Worm (Caenorhabditis elegans) whole organism, mixed stage, embryonic: ENCODE data around the gene B0304.2.
A peak's percentile ranks its signal among the peaks of the same experiment; 100 is the strongest.

Source experiments
- M03D4.4 ChIP-seq: sonication (generic microtip); optimal IDR thresholded peaks from 2 replicates; lab custom pipeline; 2017; ENCODE audit warnings: mild to moderate bottlenecking, missing genetic modification characterization, missing compliant biosample characterization
- bed-3 ChIP-seq: fragments of 200-800 bp; sonication (Bioruptor generic); optimal IDR thresholded peaks from 3 replicates; lab custom pipeline; 2018; ENCODE audit warnings: mild to moderate bottlenecking, missing genetic modification characterization, moderate library complexity, missing compliant biosample characterization
- blmp-1 ChIP-seq: fragments of 150-350 bp; optimal IDR thresholded peaks from 2 replicates; lab custom pipeline; 2014; ENCODE audit warnings: missing biosample characterization, missing genetic modification characterization
- ceh-39 ChIP-seq: fragments of 150-350 bp; optimal IDR thresholded peaks from 2 replicates; lab custom pipeline; 2014; ENCODE audit warnings: missing biosample characterization, missing genetic modification characterization
- ceh-43 ChIP-seq: fragments of 200-800 bp; sonication (Bioruptor generic); optimal IDR thresholded peaks from 2 replicates; lab custom pipeline; 2018; ENCODE audit warnings: mild to moderate bottlenecking, missing genetic modification characterization, moderate library complexity, missing compliant biosample characterization
- ceh-83 ChIP-seq: fragments of 200-800 bp; sonication (Bioruptor generic); optimal IDR thresholded peaks from 2 replicates; lab custom pipeline; 2018; ENCODE audit warnings: mild to moderate bottlenecking, missing genetic modification characterization, missing compliant biosample characterization
- ces-1 ChIP-seq: fragments of 150-350 bp; optimal IDR thresholded peaks from 2 replicates; lab custom pipeline; 2014; ENCODE audit warnings: missing biosample characterization, missing genetic modification reagents, missing genetic modification characterization
- cnd-1 ChIP-seq: fragments of 200-800 bp; sonication (Bioruptor generic); optimal IDR thresholded peaks from 2 replicates; lab custom pipeline; 2018; ENCODE audit warnings: mild to moderate bottlenecking, missing genetic modification characterization, missing compliant biosample characterization
- drap-1 ChIP-seq: fragments of 200-800 bp; sonication (Bioruptor generic); optimal IDR thresholded peaks from 3 replicates; lab custom pipeline; 2018; ENCODE audit warnings: mild to moderate bottlenecking, missing genetic modification characterization, missing compliant biosample characterization
- elt-3 ChIP-seq: fragments of 150-350 bp; optimal IDR thresholded peaks from 2 replicates; lab custom pipeline; 2014; ENCODE audit warnings: missing biosample characterization, missing genetic modification characterization
- flh-1 ChIP-seq: fragments of 200-800 bp; sonication (Bioruptor generic); optimal IDR thresholded peaks from 2 replicates; lab custom pipeline; 2018; ENCODE audit warnings: mild to moderate bottlenecking, missing genetic modification characterization, moderate library complexity, missing compliant biosample characterization
- ham-2 ChIP-seq: fragments of 200-800 bp; sonication (Bioruptor generic); optimal IDR thresholded peaks from 2 replicates; lab custom pipeline; 2018; ENCODE audit warnings: mild to moderate bottlenecking, missing genetic modification characterization, missing compliant biosample characterization
- hlh-1 ChIP-seq: fragments of 150-350 bp; optimal IDR thresholded peaks from 2 replicates; lab custom pipeline; 2014; ENCODE audit warnings: missing biosample characterization, missing genetic modification reagents, missing genetic modification characterization
- lin-13 ChIP-seq: fragments of 150-350 bp; optimal IDR thresholded peaks from 2 replicates; lab custom pipeline; 2014; ENCODE audit warnings: missing biosample characterization, missing genetic modification characterization
- lin-32 ChIP-seq: fragments of 200-800 bp; sonication (Bioruptor generic); optimal IDR thresholded peaks from 2 replicates; lab custom pipeline; 2018; ENCODE audit warnings: mild to moderate bottlenecking, missing genetic modification characterization, missing compliant biosample characterization
- lsy-2 ChIP-seq: fragments of 150-350 bp; optimal IDR thresholded peaks from 2 replicates; lab custom pipeline; 2014; ENCODE audit warnings: missing biosample characterization, missing genetic modification characterization
- mab-5 ChIP-seq: fragments of 150-350 bp; optimal IDR thresholded peaks from 2 replicates; lab custom pipeline; 2014; ENCODE audit warnings: missing biosample characterization, missing genetic modification characterization
- mep-1 ChIP-seq: fragments of 150-350 bp; optimal IDR thresholded peaks from 2 replicates; lab custom pipeline; 2017; ENCODE audit warnings: missing biosample characterization, missing genetic modification reagents, missing genetic modification characterization, inconsistent platforms
- nhr-2 ChIP-seq: fragments of 150-350 bp; optimal IDR thresholded peaks from 2 replicates; lab custom pipeline; 2014; ENCODE audit warnings: missing biosample characterization, missing genetic modification characterization
- nhr-237 ChIP-seq: fragments of 150-350 bp; optimal IDR thresholded peaks from 2 replicates; lab custom pipeline; 2014; ENCODE audit warnings: missing biosample characterization, missing genetic modification characterization
- nhr-28 ChIP-seq: fragments of 150-350 bp; optimal IDR thresholded peaks from 2 replicates; lab custom pipeline; 2014; ENCODE audit warnings: missing biosample characterization, missing genetic modification characterization
- nhr-76 ChIP-seq: sonication (generic microtip); optimal IDR thresholded peaks from 2 replicates; lab custom pipeline; 2017; ENCODE audit warnings: missing biosample characterization, missing genetic modification characterization
- pha-4 ChIP-seq: fragments of 150-350 bp; optimal IDR thresholded peaks from 2 replicates; lab custom pipeline; 2018; ENCODE audit warnings: missing biosample characterization, missing genetic modification reagents, missing genetic modification characterization
- sem-2 ChIP-seq: fragments of 200-800 bp; sonication (Bioruptor generic); optimal IDR thresholded peaks from 2 replicates; lab custom pipeline; 2018; ENCODE audit warnings: mild to moderate bottlenecking, missing genetic modification characterization, missing compliant biosample characterization
- snpc-4 ChIP-seq: fragments of 150-350 bp; optimal IDR thresholded peaks from 2 replicates; lab custom pipeline; 2014; ENCODE audit warnings: missing biosample characterization, missing genetic modification characterization
- sptf-1 ChIP-seq: sonication (generic microtip); optimal IDR thresholded peaks from 2 replicates; lab custom pipeline; 2017; ENCODE audit warnings: mild to moderate bottlenecking, missing genetic modification characterization, moderate library complexity, missing compliant biosample characterization
- tbx-8 ChIP-seq: fragments of 200-800 bp; sonication (Bioruptor generic); optimal IDR thresholded peaks from 2 replicates; lab custom pipeline; 2018; ENCODE audit warnings: mild to moderate bottlenecking, missing genetic modification characterization, moderate library complexity, missing compliant biosample characterization
- unc-120 ChIP-seq: sonication (generic microtip); optimal IDR thresholded peaks from 2 replicates; lab custom pipeline; 2017; ENCODE audit warnings: missing genetic modification characterization, missing compliant biosample characterization; ENCODE audit not compliant: poor library complexity, severe bottlenecking
- unc-39 ChIP-seq: fragments of 150-350 bp; optimal IDR thresholded peaks from 2 replicates; lab custom pipeline; 2014; ENCODE audit warnings: missing biosample characterization, missing genetic modification characterization
- unc-62 ChIP-seq: fragments of 150-350 bp; optimal IDR thresholded peaks from 2 replicates; lab custom pipeline; 2014; ENCODE audit warnings: missing biosample characterization, missing genetic modification reagents, missing genetic modification characterization
- zip-8 ChIP-seq: fragments of 150-350 bp; optimal IDR thresholded peaks from 2 replicates; lab custom pipeline; 2014; ENCODE audit warnings: missing biosample characterization, missing genetic modification characterization
- ztf-11 ChIP-seq: fragments of 150-350 bp; optimal IDR thresholded peaks from 2 replicates; lab custom pipeline; 2014; ENCODE audit warnings: missing biosample characterization, missing genetic modification characterization

B0304.2 gene

DNA sequence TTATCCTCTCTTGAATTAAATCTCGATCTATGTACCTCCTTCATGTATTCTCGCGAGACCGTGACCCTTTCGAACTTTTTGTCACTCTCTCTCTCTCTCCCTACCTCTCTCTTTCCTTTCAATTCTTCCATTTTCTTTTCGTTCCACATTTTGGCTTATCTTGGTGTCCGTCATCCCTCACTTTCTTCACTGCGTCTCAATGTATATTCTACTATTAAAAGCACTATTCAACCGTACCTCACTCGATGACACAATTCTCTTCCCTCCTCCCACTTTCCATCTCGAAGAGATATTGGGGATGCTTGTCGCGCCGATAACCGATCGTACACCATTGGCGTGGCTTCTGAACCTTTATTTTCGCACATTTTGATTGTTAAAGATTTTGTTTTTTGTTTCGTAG, 12.7 kb upstream of the B0304.2 start:
- TF ChIP-seq tbx-8 (GFP tag; lab: Kevin White, UChicago) (no peak), lsy-2 (no peak), hlh-1 (tag; lab: Kevin White, UChicago) (no peak), blmp-1 (tag; lab: Kevin White, UChicago) (peak; percentile 66), zip-8 (tag; lab: Kevin White, UChicago) (no peak), sptf-1 (no peak), lin-32 (GFP tag; lab: Kevin White, UChicago) (no peak)

DNA sequence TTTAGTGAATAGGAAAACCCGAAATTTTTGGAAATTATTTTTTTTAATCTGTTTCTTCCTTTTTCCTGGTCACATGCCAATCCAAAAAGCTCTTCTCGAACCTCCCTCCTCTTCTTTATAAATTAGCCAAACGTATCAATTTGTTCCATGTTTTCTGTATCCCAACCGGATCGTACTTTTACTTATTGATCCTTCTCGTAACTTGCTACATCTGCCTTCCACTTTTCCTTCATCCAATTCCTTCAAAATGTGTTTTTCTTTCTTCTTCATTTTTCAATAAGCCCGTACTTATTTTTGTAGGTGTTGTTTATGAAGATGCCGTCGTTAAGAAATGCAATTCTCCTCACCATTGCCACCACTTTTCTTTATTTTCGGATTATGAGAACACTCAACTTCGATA, 11.5 kb upstream of the B0304.2 start, which contains the start of gene cyp-23A1:
cyp-23A1 (plus strand) TSS at position 301 of the 400 bp plus-strand sequence.
- no peak for TF ChIP-seq mab-5 (tag; lab: Kevin White, UChicago)
- no peak for TF ChIP-seq nhr-237
- no peak for TF ChIP-seq unc-39 (tag; lab: Kevin White, UChicago)
- TF ChIP-seq ces-1 (GFP tag; lab: Kevin White, UChicago): no peak
- TF ChIP-seq ham-2 (GFP tag; lab: Kevin White, UChicago): no peak
- no peak for TF ChIP-seq bed-3
- TF ChIP-seq lin-32 (GFP tag; lab: Kevin White, UChicago): no peak
- TF ChIP-seq M03D4.4 (tag; lab: Kevin White, UChicago): no peak
- TF ChIP-seq lin-13 (tag; lab: Kevin White, UChicago): no peak
- TF ChIP-seq ztf-11 (tag; lab: Kevin White, UChicago): no peak
- no peak for TF ChIP-seq tbx-8 (GFP tag; lab: Kevin White, UChicago)
- TF ChIP-seq, all 35 proteins: peak for 0

DNA sequence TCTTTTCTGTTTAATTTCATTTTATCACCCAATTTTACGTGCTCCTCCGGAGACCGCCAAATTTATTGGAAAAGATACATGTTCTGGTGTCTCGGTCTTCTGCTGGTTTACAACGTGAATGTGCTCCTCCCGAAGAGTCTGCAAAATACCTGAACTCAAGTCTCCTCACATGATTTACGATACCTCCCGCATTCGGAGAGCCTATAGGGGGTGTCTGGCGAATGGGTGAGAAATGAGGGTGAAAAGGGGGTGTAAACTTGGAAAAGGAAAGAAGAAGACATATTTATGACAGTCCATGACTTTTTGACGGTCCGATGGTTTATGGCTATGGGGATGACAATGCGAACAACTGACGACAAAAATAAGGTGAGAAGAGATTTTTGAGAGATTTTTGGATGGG, 7.1 kb upstream of the B0304.2 start:
- no peak for TF ChIP-seq ceh-43
- no peak for TF ChIP-seq cnd-1 (tag; lab: Kevin White, UChicago)
- TF ChIP-seq ceh-39 (tag; lab: Kevin White, UChicago): no peak
- TF ChIP-seq mab-5 (tag; lab: Kevin White, UChicago): no peak
- TF ChIP-seq nhr-2 (tag; lab: Kevin White, UChicago): peak; percentile 12
- TF ChIP-seq ceh-83 (GFP tag; lab: Kevin White, UChicago): no peak
- peak; percentile 99 for TF ChIP-seq hlh-1 (tag; lab: Kevin White, UChicago)
- TF ChIP-seq sem-2: no peak
- no peak for TF ChIP-seq ham-2 (GFP tag; lab: Kevin White, UChicago)
- TF ChIP-seq ztf-11 (tag; lab: Kevin White, UChicago): no peak
- no peak for TF ChIP-seq mep-1 (tag; lab: Kevin White, UChicago)
- TF ChIP-seq nhr-28: no peak
- TF ChIP-seq unc-62: peak; percentile 79
- TF ChIP-seq snpc-4: no peak
- peak; percentile 90 for TF ChIP-seq unc-120 (tag; lab: Kevin White, UChicago)
- no peak for TF ChIP-seq flh-1
- no peak for TF ChIP-seq blmp-1 (tag; lab: Kevin White, UChicago)
- TF ChIP-seq drap-1 (GFP tag; lab: Kevin White, UChicago): no peak
- no peak for TF ChIP-seq lin-13 (tag; lab: Kevin White, UChicago)
- no peak for TF ChIP-seq bed-3
- no peak for TF ChIP-seq nhr-237
- TF ChIP-seq lsy-2: no peak
- TF ChIP-seq unc-39 (tag; lab: Kevin White, UChicago): no peak
- TF ChIP-seq M03D4.4 (tag; lab: Kevin White, UChicago): peak; percentile 5
- no peak for TF ChIP-seq lin-32 (GFP tag; lab: Kevin White, UChicago)
- no peak for TF ChIP-seq elt-3 (tag; lab: Kevin White, UChicago)
- TF ChIP-seq nhr-76 (tag; lab: Kevin White, UChicago): no peak

DNA sequence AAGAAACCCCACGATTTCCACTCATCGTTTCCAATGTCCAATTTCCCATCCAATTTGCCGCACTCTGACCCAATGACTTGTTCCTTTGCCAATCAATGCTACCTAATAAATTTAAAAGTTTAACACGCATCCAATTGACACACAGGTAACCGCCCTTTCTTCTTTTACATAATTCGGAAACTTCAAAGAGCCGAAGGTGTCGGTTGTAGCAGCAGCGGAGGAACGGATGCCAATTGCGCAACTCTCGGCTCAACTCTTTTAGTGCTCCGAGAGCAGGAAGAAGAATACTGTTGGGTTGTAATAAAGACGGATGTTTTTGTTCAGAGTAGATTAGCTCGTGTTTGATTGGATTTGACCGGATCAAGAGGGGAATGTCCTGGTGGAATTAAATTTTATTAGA, 6.2 kb upstream of the B0304.2 start:
- TF ChIP-seq mep-1 (tag; lab: Kevin White, UChicago) (no peak), nhr-76 (tag; lab: Kevin White, UChicago) (no peak), unc-120 (tag; lab: Kevin White, UChicago) (no peak), elt-3 (tag; lab: Kevin White, UChicago) (no peak), pha-4 (tag; lab: Kevin White, UChicago) (no peak), lin-13 (tag; lab: Kevin White, UChicago) (no peak), hlh-1 (tag; lab: Kevin White, UChicago) (peak; percentile 95), sem-2 (no peak), lsy-2 (peak; percentile 14), flh-1 (no peak), blmp-1 (tag; lab: Kevin White, UChicago) (no peak)
